Fruit fly (Drosophila melanogaster): Measurements from ENCODE around the gene CG12590.
A peak's percentile ranks its signal among the peaks of the same experiment; 100 is the strongest.

- no peak for TF ChIP-seq psq (GFP tag; optimal IDR thresholded peaks at IDR 0.05)
- TF ChIP-seq CG10321 (GFP tag; IDR thresholded peaks at IDR 0.05): no peak
- no peak for TF ChIP-seq CG14667 (GFP tag; IDR thresholded peaks at IDR 0.05)
- no peak for TF ChIP-seq bcd (GFP tag; optimal IDR thresholded peaks at IDR 0.05)
- no peak for TF ChIP-seq bbx (GFP tag; IDR thresholded peaks at IDR 0.05; ENCODE audit: partially characterized antibody)
- no peak for TF ChIP-seq CG5245 (GFP tag; optimal IDR thresholded peaks at IDR 0.05)
- no peak for TF ChIP-seq CG2875 (GFP tag; optimal IDR thresholded peaks at IDR 0.05)
- no peak for TF ChIP-seq Sry-β (GFP tag; optimal IDR thresholded peaks at IDR 0.05)
- TF ChIP-seq CG7786 (GFP tag; optimal IDR thresholded peaks at IDR 0.05): no peak
- TF ChIP-seq so (GFP tag; IDR thresholded peaks at IDR 0.05): no peak
- TF ChIP-seq gsb-n (tag; optimal IDR thresholded peaks at IDR 0.05): peak; percentile 40
- TF ChIP-seq CG3995 (GFP tag; optimal IDR thresholded peaks at IDR 0.05): no peak
- no peak for TF ChIP-seq fd64A (GFP tag; optimal IDR thresholded peaks at IDR 0.05)
Observed at dm6 chr3R:5125832-5126231, 33.6 kb upstream of the CG12590 start.
